Worm (Caenorhabditis elegans) whole organism, young adult: ENCODE data around the gene twk-8.

ENCODE experiments used
- K11D2.4 ChIP-seq: fragments of 200-800 bp; sonication (Bioruptor generic); IDR thresholded peaks from 2 replicates; pipeline ENCODE4 v1.3.6; 2022; ENCODE audit warnings: missing genetic modification reagents, missing genetic modification characterization, missing compliant biosample characterization
- Y53F4B.3 ChIP-seq: fragments of 200-800 bp; sonication (Bioruptor generic); IDR thresholded peaks from 2 replicates; pipeline ENCODE4 v1.3.6; 2022; ENCODE audit warnings: missing genetic modification reagents, missing genetic modification characterization, missing compliant biosample characterization
- attf-3 ChIP-seq: fragments of 200-800 bp; sonication (Bioruptor generic); conservative IDR thresholded peaks from 2 replicates; pipeline ENCODE4 v1.3.6; 2022; ENCODE audit warnings: missing genetic modification reagents, missing genetic modification characterization, missing compliant biosample characterization
- attf-5 ChIP-seq: fragments of 200-800 bp; sonication (Bioruptor generic); optimal IDR thresholded peaks from 2 replicates; lab custom pipeline; 2018; ENCODE audit warnings: mild to moderate bottlenecking, missing genetic modification characterization, missing compliant biosample characterization
- cebp-1 ChIP-seq, 2 experiments: fragments of 200-800 bp in 1 of 2; sonication (Bioruptor generic) in 1 of 2; sonication (generic microtip) in 1 of 2; IDR thresholded peaks in 1 of 2; optimal IDR thresholded peaks in 1 of 2; 2 replicates each; pipeline versions ENCODE4 v1.3.6 to Lab custom; 2017 to 2022; ENCODE audit warnings: missing compliant biosample characterization in 2 of 2, missing genetic modification characterization in 2 of 2, mild to moderate bottlenecking in 1 of 2, missing genetic modification reagents in 1 of 2, moderate library complexity in 1 of 2
- dox-1 ChIP-seq: fragments of 200-800 bp; sonication (Bioruptor generic); IDR thresholded peaks from 2 replicates; pipeline ENCODE4 v1.3.6; 2022; ENCODE audit warnings: missing genetic modification reagents, missing genetic modification characterization, missing compliant biosample characterization
- dpff-1 ChIP-seq: sonication (generic microtip); optimal IDR thresholded peaks from 2 replicates; lab custom pipeline; 2017; ENCODE audit warnings: mild to moderate bottlenecking, missing genetic modification characterization, missing compliant biosample characterization
- dpl-1 ChIP-seq: fragments of 150-350 bp; optimal IDR thresholded peaks from 2 replicates; lab custom pipeline; 2014; ENCODE audit warnings: missing biosample characterization, missing genetic modification reagents, missing genetic modification characterization
- egl-44 ChIP-seq: fragments of 200-800 bp; sonication (Bioruptor generic); IDR thresholded peaks from 2 replicates; pipeline ENCODE4 v1.3.6; 2022; ENCODE audit warnings: missing genetic modification reagents, missing genetic modification characterization, missing compliant biosample characterization
- egrh-3 ChIP-seq: fragments of 200-800 bp; sonication (Bioruptor generic); IDR thresholded peaks from 2 replicates; pipeline ENCODE4 v1.3.6; 2022; ENCODE audit warnings: missing genetic modification reagents, missing genetic modification characterization, missing compliant biosample characterization
- ekl-4 ChIP-seq: fragments of 200-800 bp; sonication (Bioruptor generic); IDR thresholded peaks from 2 replicates; pipeline ENCODE4 v1.3.6; 2022; ENCODE audit warnings: missing genetic modification reagents, missing genetic modification characterization, missing compliant biosample characterization
- ets-4 ChIP-seq: fragments of 200-800 bp; sonication (Bioruptor generic); optimal IDR thresholded peaks from 2 replicates; lab custom pipeline; 2018; ENCODE audit warnings: mild to moderate bottlenecking, missing genetic modification characterization, missing compliant biosample characterization
- fkh-3 ChIP-seq: sonication (generic microtip); optimal IDR thresholded peaks from 2 replicates; lab custom pipeline; 2016; ENCODE audit warnings: mild to moderate bottlenecking, missing genetic modification characterization, missing compliant biosample characterization
- him-1 ChIP-seq: sonication (generic microtip); optimal IDR thresholded peaks from 2 replicates; lab custom pipeline; 2016; ENCODE audit warnings: missing genotype, missing genetic modification reagents, missing genetic modification characterization, missing compliant biosample characterization
- hmg-1.2 ChIP-seq: fragments of 200-800 bp; sonication (Bioruptor generic); IDR thresholded peaks from 2 replicates; pipeline ENCODE4 v1.3.6; 2022; ENCODE audit warnings: missing genetic modification reagents, missing genetic modification characterization, missing compliant biosample characterization
- let-526 ChIP-seq: fragments of 200-800 bp; sonication (Bioruptor generic); IDR thresholded peaks from 2 replicates; pipeline ENCODE4 v1.3.6; 2022; ENCODE audit warnings: missing genetic modification reagents, missing genetic modification characterization, missing compliant biosample characterization
- lsl-1 ChIP-seq: fragments of 200-800 bp; sonication (Bioruptor generic); optimal IDR thresholded peaks from 2 replicates; lab custom pipeline; 2018; ENCODE audit warnings: mild to moderate bottlenecking, missing genetic modification characterization, moderate library complexity, missing compliant biosample characterization
- mcd-1 ChIP-seq: fragments of 200-800 bp; sonication (Bioruptor generic); IDR thresholded peaks from 2 replicates; pipeline ENCODE4 v1.3.6; 2022; ENCODE audit warnings: missing genetic modification reagents, missing genetic modification characterization, missing compliant biosample characterization
- mxl-1 ChIP-seq: sonication (generic microtip); optimal IDR thresholded peaks from 2 replicates; lab custom pipeline; 2016; ENCODE audit warnings: missing genetic modification characterization, missing compliant biosample characterization
- nfya-1 ChIP-seq: sonication (generic microtip); optimal IDR thresholded peaks from 2 replicates; lab custom pipeline; 2017; ENCODE audit warnings: antibody characterized with exemption, missing compliant biosample characterization, missing genetic modification characterization, borderline replicate concordance; ENCODE audit not compliant: insufficient read depth
- nhr-179 ChIP-seq: sonication (generic microtip); optimal IDR thresholded peaks from 2 replicates; lab custom pipeline; 2016; ENCODE audit warnings: mild to moderate bottlenecking, missing genetic modification characterization, missing compliant biosample characterization
- nhr-80 ChIP-seq: sonication (generic microtip); optimal IDR thresholded peaks from 2 replicates; lab custom pipeline; 2016; ENCODE audit warnings: missing genetic modification characterization, missing compliant biosample characterization
- nhr-90 ChIP-seq: sonication (generic microtip); optimal IDR thresholded peaks from 2 replicates; lab custom pipeline; 2016; ENCODE audit warnings: missing genotype, mild to moderate bottlenecking, missing genetic modification characterization, missing compliant biosample characterization
- rcor-1 ChIP-seq: fragments of 200-800 bp; sonication (Bioruptor generic); IDR thresholded peaks from 2 replicates; pipeline ENCODE4 v1.3.6; 2022; ENCODE audit warnings: missing genetic modification reagents, missing genetic modification characterization, missing compliant biosample characterization
- repo-1 ChIP-seq: sonication (generic microtip); optimal IDR thresholded peaks from 2 replicates; lab custom pipeline; 2017; ENCODE audit warnings: mild to moderate bottlenecking, missing genetic modification characterization, missing compliant biosample characterization
- rpc-1 ChIP-seq, 2 experiments: fragments of 150-350 bp in 1 of 2; sonication (generic microtip) in 1 of 2; optimal IDR thresholded peaks; 2 replicates each; lab custom pipeline; 2014 to 2018; ENCODE audit warnings: missing biosample characterization in 1 of 2, missing genetic modification characterization in 1 of 2, missing genetic modification reagents in 1 of 2, missing genotype in 1 of 2
- snpc-3.4 ChIP-seq: sonication (generic microtip); optimal IDR thresholded peaks from 2 replicates; lab custom pipeline; 2017; ENCODE audit warnings: missing genetic modification characterization, mild to moderate bottlenecking, missing compliant biosample characterization, antibody characterized with exemption, moderate library complexity, missing genotype, missing genetic modification reagents
- snpc-4 ChIP-seq, 5 experiments: fragments of 150-350 bp in 1 of 5; sonication (generic microtip) in 4 of 5; optimal IDR thresholded peaks; 2 replicates each; lab custom pipeline; 2014 to 2018; ENCODE audit warnings: missing genetic modification characterization in 5 of 5, missing biosample characterization in 3 of 5, antibody characterized with exemption in 2 of 5, mild to moderate bottlenecking in 2 of 5, missing compliant biosample characterization in 2 of 5, missing genotype in 2 of 5, moderate library complexity in 2 of 5, missing genetic modification reagents in 1 of 5
- tbx-9 ChIP-seq: sonication (generic microtip); optimal IDR thresholded peaks from 2 replicates; lab custom pipeline; 2016; ENCODE audit warnings: borderline replicate concordance, missing genetic modification characterization, inconsistent platforms, missing compliant biosample characterization
- ztf-28 ChIP-seq: fragments of 200-800 bp; sonication (Bioruptor generic); IDR thresholded peaks from 2 replicates; pipeline ENCODE4 v1.3.6; 2022; ENCODE audit warnings: missing genetic modification reagents, missing genetic modification characterization, missing compliant biosample characterization

twk-8 gene

DNA sequence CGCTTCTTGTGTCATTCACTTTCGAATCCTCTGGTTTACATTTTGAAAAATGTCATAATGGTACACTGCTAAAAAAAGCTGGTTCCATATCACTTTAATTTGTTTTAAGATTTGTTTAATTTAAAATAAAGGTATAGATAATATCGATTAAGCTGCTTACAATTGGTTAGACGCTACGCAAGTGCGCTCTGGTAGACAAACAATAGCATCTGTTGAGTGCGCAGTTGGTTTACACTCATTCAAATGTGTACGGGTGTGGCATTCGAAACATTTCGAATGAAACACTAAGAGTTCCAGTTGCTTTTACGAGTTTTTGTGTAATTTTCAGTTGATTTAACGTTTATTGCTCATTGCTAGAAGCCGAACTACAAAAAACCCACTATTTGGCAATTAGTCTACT lies 25.3 kb downstream of the twk-8 start:
- TF ChIP-seq fkh-3 (tag; lab: Kevin White, UChicago), result no peak
- peak; percentile 15 for TF ChIP-seq nhr-80 (tag; lab: Kevin White, UChicago)
- peak; percentile 4 for TF ChIP-seq snpc-3.4 (tag; lab: Kevin White, UChicago)
- TF ChIP-seq attf-5, result peak; percentile 43
- no peak for TF ChIP-seq snpc-4 (GFP tag; optimal IDR thresholded peaks at IDR 0.05; lab: Kevin White, UChicago)
- peak in 1 of 4 experiments; percentile 18 for TF ChIP-seq snpc-4 (tag; optimal IDR thresholded peaks at IDR 0.05; lab: Kevin White, UChicago)

DNA sequence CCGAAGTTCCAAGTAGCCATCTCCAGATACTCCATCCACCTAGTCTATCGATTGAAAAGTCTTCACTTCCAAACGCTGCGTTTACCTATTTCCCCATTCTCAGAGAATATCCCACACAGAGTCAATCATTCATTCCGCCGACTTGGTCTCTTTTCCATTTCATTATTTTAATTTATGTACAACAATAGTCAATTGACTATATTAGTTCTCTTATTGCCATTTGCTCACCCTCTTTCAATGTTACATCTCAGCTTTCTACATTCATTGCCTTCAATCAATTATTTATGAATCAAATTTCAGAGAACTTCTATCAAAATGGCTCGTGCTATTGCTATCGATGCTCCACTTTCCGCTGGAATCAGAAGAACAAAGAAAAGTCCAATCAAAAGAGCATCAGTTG lies 26.5 kb downstream of the twk-8 start, which contains the start of gene aly-1:
TSS of gene aly-1 (plus strand) at position 301 of the 400 bp plus-strand sequence.
- TF ChIP-seq lsl-1 (GFP tag; lab: Kevin White, UChicago), result no peak
- TF ChIP-seq dpff-1 (tag; lab: Kevin White, UChicago), result no peak
- no peak for TF ChIP-seq let-526
- no peak for TF ChIP-seq mcd-1 (GFP tag; lab: Robert Waterston, UW)
- no peak for TF ChIP-seq ekl-4 (GFP tag; lab: Robert Waterston, UW)

DNA sequence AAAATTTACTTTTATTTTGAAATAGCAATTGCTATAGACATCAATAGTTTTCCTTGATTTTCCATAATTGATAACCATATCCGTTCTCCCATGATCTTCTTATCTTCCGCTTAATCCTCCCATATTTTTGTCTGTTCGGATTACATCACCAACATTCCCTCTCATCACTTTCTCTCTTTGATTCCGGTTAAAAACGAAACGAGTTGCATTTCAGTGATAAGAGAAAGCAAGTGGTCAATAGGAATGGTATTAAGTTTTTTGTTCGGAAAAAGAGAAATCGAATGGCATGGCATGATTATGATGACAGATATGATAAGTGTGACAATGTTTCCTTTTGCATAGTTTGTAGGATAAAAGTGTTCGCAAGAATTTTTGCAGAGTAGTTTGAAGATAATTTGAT lies 29.9 kb downstream of the twk-8 start:
- TF ChIP-seq dox-1, result no peak
- peak; percentile 46 for TF ChIP-seq ets-4 (GFP tag; lab: Kevin White, UChicago)
- TF ChIP-seq nhr-80 (tag; lab: Kevin White, UChicago), result peak; percentile 85

DNA sequence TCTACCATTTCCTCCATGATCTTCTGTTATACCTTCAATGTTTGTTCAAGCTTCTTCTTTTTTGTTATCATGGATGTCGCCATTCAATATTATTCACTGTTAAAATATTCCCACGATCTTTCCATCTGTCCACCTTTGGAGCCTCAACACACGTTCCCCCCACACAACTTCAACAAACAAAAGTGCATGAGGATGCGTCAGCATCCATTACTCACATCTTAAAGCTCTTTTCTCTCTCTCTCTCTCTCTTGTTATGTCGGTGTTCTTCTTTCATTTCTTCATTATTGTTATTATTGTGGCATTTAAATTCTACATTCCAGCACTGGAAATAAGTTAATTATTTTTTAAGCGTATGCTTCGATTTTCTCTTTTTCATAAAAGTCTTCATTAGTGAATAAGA lies 31.9 kb downstream of the twk-8 start:
- no peak for TF ChIP-seq cebp-1 (GFP tag; IDR thresholded peaks at IDR 0.05; lab: Robert Waterston, UW)
- no peak for TF ChIP-seq cebp-1 (tag; optimal IDR thresholded peaks at IDR 0.05; lab: Kevin White, UChicago)
- no peak for TF ChIP-seq mxl-1 (tag; lab: Kevin White, UChicago)
- TF ChIP-seq him-1, result no peak
- TF ChIP-seq rpc-1 (optimal IDR thresholded peaks at IDR 0.05; lab: Kevin White, UChicago), result no peak
- no peak for TF ChIP-seq rpc-1 (tag; optimal IDR thresholded peaks at IDR 0.05; lab: Kevin White, UChicago)
- no peak for TF ChIP-seq ztf-28 (GFP tag; lab: Robert Waterston, UW)
- TF ChIP-seq repo-1, result no peak
- TF ChIP-seq egl-44 (GFP tag; lab: Robert Waterston, UW), result no peak
- no peak for TF ChIP-seq attf-3
- TF ChIP-seq hmg-1.2 (GFP tag; lab: Robert Waterston, UW), result no peak
- TF ChIP-seq nhr-90 (tag; lab: Kevin White, UChicago), result no peak
- no peak for TF ChIP-seq nhr-179 (tag; lab: Kevin White, UChicago)
- no peak for TF ChIP-seq ekl-4 (GFP tag; lab: Robert Waterston, UW)
- no peak for TF ChIP-seq dpff-1 (tag; lab: Kevin White, UChicago)
- no peak for TF ChIP-seq Y53F4B.3 (GFP tag; lab: Robert Waterston, UW)
- no peak for TF ChIP-seq rcor-1
- TF ChIP-seq nfya-1 (tag; lab: Kevin White, UChicago), result no peak
- TF ChIP-seq K11D2.4 (GFP tag; lab: Robert Waterston, UW), result no peak
- no peak for TF ChIP-seq egrh-3
- no peak for TF ChIP-seq tbx-9 (tag; lab: Kevin White, UChicago)

DNA sequence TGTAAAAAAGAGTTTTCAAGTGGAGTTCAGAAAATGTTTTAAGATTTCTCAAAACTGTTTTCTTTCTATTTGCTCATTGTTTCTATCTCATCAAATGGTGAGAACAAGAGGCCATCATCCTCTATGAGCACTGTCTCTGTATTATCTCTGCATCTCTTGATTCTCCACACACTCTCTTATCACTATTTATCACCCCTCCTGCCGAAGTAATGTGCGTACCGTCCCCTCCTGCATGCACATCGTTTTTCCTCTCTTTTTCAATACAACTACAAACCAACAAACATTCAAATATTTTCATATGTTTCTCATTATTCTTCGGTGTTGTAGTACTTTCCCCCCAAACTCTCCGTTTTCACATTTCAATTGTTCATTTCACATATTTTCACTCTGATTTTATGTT lies 34.3 kb downstream of the twk-8 start:
- peak; percentile 71 for TF ChIP-seq nhr-80 (tag; lab: Kevin White, UChicago)
- TF ChIP-seq dpl-1 (GFP tag; lab: Kevin White, UChicago), result no peak
- TF ChIP-seq, all 124 proteins: peak for 1
